Fruit fly (Drosophila melanogaster) whole organism, embryonic: ENCODE results near the gene CG4009.

Source experiments
- Adf1 ChIP-seq: fragments of 200-800 bp; sonication (Bioruptor generic); IDR thresholded peaks from 2 replicates; pipeline ENCODE4 v1.3.6; 2022; ENCODE audit warnings: missing biosample characterization, missing genetic modification characterization
- B-H2 ChIP-seq: fragments of 200-800 bp; sonication (Bioruptor generic); optimal IDR thresholded peaks from 2 replicates; lab custom pipeline; 2018; ENCODE audit warnings: missing biosample characterization, mild to moderate bottlenecking, missing genetic modification characterization
- CG10543 ChIP-seq: fragments of 200-800 bp; sonication (Bioruptor generic); optimal IDR thresholded peaks from 3 replicates; lab custom pipeline; 2017; ENCODE audit warnings: missing biosample characterization, mild to moderate bottlenecking, missing genetic modification characterization, moderate library complexity
- CG11247 ChIP-seq: fragments of 200-800 bp; sonication (Bioruptor generic); IDR thresholded peaks from 2 replicates; pipeline ENCODE4 v1.3.6; 2022; ENCODE audit warnings: missing biosample characterization, missing genetic modification characterization
- CG12219 ChIP-seq: fragments of 200-800 bp; sonication (Bioruptor generic); optimal IDR thresholded peaks from 3 replicates; lab custom pipeline; 2018; ENCODE audit warnings: missing biosample characterization, mild to moderate bottlenecking, missing genetic modification characterization
- CG12236 ChIP-seq: fragments of 200-800 bp; sonication (Bioruptor generic); optimal IDR thresholded peaks from 2 replicates; lab custom pipeline; 2016; ENCODE audit warnings: missing biosample characterization, missing genetic modification characterization
- CG12299 ChIP-seq: fragments of 200-800 bp; sonication (Bioruptor generic); optimal IDR thresholded peaks from 2 replicates; lab custom pipeline; 2018; ENCODE audit warnings: missing biosample characterization, mild to moderate bottlenecking, missing genetic modification characterization
- CG12769 ChIP-seq: fragments of 200-800 bp; sonication (Bioruptor generic); optimal IDR thresholded peaks from 2 replicates; lab custom pipeline; 2019; ENCODE audit warnings: missing biosample characterization, mild to moderate bottlenecking, missing genetic modification characterization, moderate library complexity
- CG13296 ChIP-seq: fragments of 200-800 bp; sonication (Bioruptor generic); optimal IDR thresholded peaks from 3 replicates; lab custom pipeline; 2018; ENCODE audit warnings: missing biosample characterization, mild to moderate bottlenecking, missing genetic modification characterization
- CG13624 ChIP-seq: fragments of 200-800 bp; sonication (Bioruptor generic); optimal IDR thresholded peaks from 2 replicates; lab custom pipeline; 2016; ENCODE audit warnings: missing biosample characterization, missing genetic modification characterization
- CG13775 ChIP-seq: fragments of 200-800 bp; sonication (Bioruptor generic); optimal IDR thresholded peaks from 3 replicates; lab custom pipeline; 2017; ENCODE audit warnings: missing biosample characterization, mild to moderate bottlenecking, missing genetic modification characterization
- CG13894 ChIP-seq: fragments of 200-800 bp; sonication (Bioruptor generic); optimal IDR thresholded peaks from 3 replicates; lab custom pipeline; 2018; ENCODE audit warnings: missing biosample characterization, mild to moderate bottlenecking, missing genetic modification characterization, moderate library complexity
- CG2120 ChIP-seq: fragments of 200-800 bp; sonication (Bioruptor generic); optimal IDR thresholded peaks from 3 replicates; lab custom pipeline; 2016; ENCODE audit warnings: missing biosample characterization, missing genetic modification characterization
- CG2199 ChIP-seq: fragments of 200-800 bp; sonication (Bioruptor generic); IDR thresholded peaks from 3 replicates; pipeline ENCODE4 v1.3.6; 2022; ENCODE audit warnings: missing biosample characterization, missing genetic modification characterization
- CG34422 ChIP-seq: fragments of 200-800 bp; sonication (Bioruptor generic); IDR thresholded peaks from 3 replicates; pipeline ENCODE4 v1.3.6; 2022; ENCODE audit warnings: missing biosample characterization, missing genetic modification characterization
- CG5245 ChIP-seq: fragments of 200-800 bp; sonication (Bioruptor generic); optimal IDR thresholded peaks from 3 replicates; lab custom pipeline; 2016; ENCODE audit warnings: missing biosample characterization, missing genetic modification characterization
- CG7271 ChIP-seq: fragments of 200-800 bp; sonication (Bioruptor generic); optimal IDR thresholded peaks from 2 replicates; lab custom pipeline; 2018; ENCODE audit warnings: missing biosample characterization, mild to moderate bottlenecking, missing genetic modification characterization, moderate library complexity
- CG7839 ChIP-seq: fragments of 200-800 bp; sonication (Bioruptor generic); optimal IDR thresholded peaks from 3 replicates; lab custom pipeline; 2018; ENCODE audit warnings: missing biosample characterization, mild to moderate bottlenecking, missing genetic modification characterization, moderate library complexity
- CG8281 ChIP-seq: fragments of 200-800 bp; sonication (Bioruptor generic); optimal IDR thresholded peaks from 2 replicates; lab custom pipeline; 2018; ENCODE audit warnings: missing biosample characterization, mild to moderate bottlenecking, missing genetic modification characterization, moderate library complexity
- CG9609 ChIP-seq: fragments of 200-800 bp; sonication (Bioruptor generic); optimal IDR thresholded peaks from 3 replicates; lab custom pipeline; 2016; ENCODE audit warnings: missing biosample characterization, missing genetic modification characterization
- CoRest ChIP-seq: fragments of 200-800 bp; sonication (Bioruptor generic); optimal IDR thresholded peaks from 3 replicates; lab custom pipeline; 2018; ENCODE audit warnings: missing biosample characterization, mild to moderate bottlenecking, missing genetic modification characterization, moderate library complexity
- CrebB ChIP-seq: fragments of 200-800 bp; sonication (Bioruptor generic); optimal IDR thresholded peaks from 3 replicates; lab custom pipeline; 2018; ENCODE audit warnings: missing biosample characterization, mild to moderate bottlenecking, missing genetic modification characterization
- Dbx ChIP-seq: fragments of 200-800 bp; sonication (Bioruptor generic); IDR thresholded peaks from 3 replicates; pipeline ENCODE4 v1.3.6; 2022; ENCODE audit warnings: missing biosample characterization, missing genetic modification characterization
- HLH54F ChIP-seq: fragments of 200-800 bp; sonication (Bioruptor generic); optimal IDR thresholded peaks from 3 replicates; lab custom pipeline; 2016; ENCODE audit warnings: missing biosample characterization, missing genetic modification characterization
- Med ChIP-seq: fragments of 200-800 bp; sonication (Bioruptor generic); peaks from one replicate; lab custom pipeline; 2016; ENCODE audit warnings: missing biosample characterization, missing genetic modification characterization, mild to moderate bottlenecking, inconsistent platforms, moderate library complexity
- Ravus ChIP-seq: fragments of 200-800 bp; sonication (Bioruptor generic); IDR thresholded peaks from 2 replicates; pipeline ENCODE4 v1.3.6; 2022; ENCODE audit warnings: missing biosample characterization, missing genetic modification characterization
- Six4 ChIP-seq: fragments of 200-800 bp; sonication (Bioruptor generic); optimal IDR thresholded peaks from 2 replicates; lab custom pipeline; 2016; ENCODE audit warnings: missing biosample characterization, missing genetic modification characterization
- abd-A ChIP-seq: fragments of 200-800 bp; sonication (Bioruptor generic); optimal IDR thresholded peaks from 3 replicates; lab custom pipeline; 2019; ENCODE audit warnings: missing biosample characterization, mild to moderate bottlenecking, missing genetic modification characterization, moderate library complexity
- bigmax ChIP-seq: fragments of 200-800 bp; sonication (Bioruptor generic); optimal IDR thresholded peaks from 2 replicates; lab custom pipeline; 2018; ENCODE audit warnings: missing biosample characterization, mild to moderate bottlenecking, missing genetic modification characterization
- chinmo ChIP-seq: fragments of 200-800 bp; sonication (Bioruptor generic); IDR thresholded peaks from 4 replicates; pipeline ENCODE4 v1.3.6; 2022; ENCODE audit warnings: missing biosample characterization, missing genetic modification characterization; ENCODE audit not compliant: partially characterized antibody
- chm ChIP-seq: fragments of 200-800 bp; sonication (Bioruptor generic); IDR thresholded peaks from 2 replicates; pipeline ENCODE4 v1.3.6; 2022; ENCODE audit warnings: missing biosample characterization, missing genetic modification characterization
- chn ChIP-seq: fragments of 200-800 bp; sonication (Bioruptor generic); optimal IDR thresholded peaks from 2 replicates; lab custom pipeline; 2016; ENCODE audit warnings: missing biosample characterization, missing genetic modification characterization
- crol ChIP-seq: fragments of 200-800 bp; sonication (Bioruptor generic); IDR thresholded peaks from 2 replicates; pipeline ENCODE4 v1.3.6; 2022; ENCODE audit warnings: missing biosample characterization, missing genetic modification characterization
- dysf ChIP-seq: fragments of 200-800 bp; sonication (Bioruptor generic); IDR thresholded peaks from 3 replicates; pipeline ENCODE4 v1.3.6; 2022; ENCODE audit warnings: missing biosample characterization, missing genetic modification characterization
- grn ChIP-seq: fragments of 200-800 bp; sonication (Bioruptor generic); optimal IDR thresholded peaks from 3 replicates; lab custom pipeline; 2017; ENCODE audit warnings: missing biosample characterization, missing genetic modification characterization
- gt ChIP-seq: fragments of 200-800 bp; sonication (Bioruptor generic); IDR thresholded peaks from 2 replicates; pipeline ENCODE4 v1.3.6; 2022; ENCODE audit warnings: missing biosample characterization, missing genetic modification characterization
- hb ChIP-seq: fragments of 200-800 bp; sonication (Bioruptor generic); IDR thresholded peaks from 3 replicates; pipeline ENCODE4 v1.3.6; 2022; ENCODE audit warnings: missing biosample characterization, missing genetic modification characterization; ENCODE audit not compliant: partially characterized antibody
- insv ChIP-seq, 2 experiments: fragments of 200-800 bp; sonication (Bioruptor generic); optimal IDR thresholded peaks; 3 replicates each; lab custom pipeline; 2016 to 2018; ENCODE audit warnings: missing biosample characterization in 2 of 2, missing genetic modification characterization in 2 of 2
- ken ChIP-seq: fragments of 200-800 bp; sonication (Bioruptor generic); IDR thresholded peaks from 3 replicates; pipeline ENCODE4 v1.3.6; 2022; ENCODE audit warnings: missing biosample characterization, missing genetic modification characterization
- lab ChIP-seq: fragments of 200-800 bp; sonication (Bioruptor generic); optimal IDR thresholded peaks from 3 replicates; lab custom pipeline; 2017; ENCODE audit warnings: missing biosample characterization, missing genetic modification characterization, mild to moderate bottlenecking, moderate library complexity, missing genetic modification reagents
- lola ChIP-seq, 3 experiments: fragments of >200 bp in 2 of 3; fragments of 200-800 bp in 1 of 3; sonication (Bioruptor generic) in 1 of 3; optimal IDR thresholded peaks; 2 replicates each; lab custom pipeline; 2017 to 2019; ENCODE audit warnings: missing biosample characterization in 3 of 3, missing genetic modification characterization in 3 of 3, mild to moderate bottlenecking in 1 of 3, moderate library complexity in 1 of 3
- pfk ChIP-seq: fragments of 200-800 bp; sonication (Bioruptor generic); optimal IDR thresholded peaks from 2 replicates; lab custom pipeline; 2018; ENCODE audit warnings: missing biosample characterization, mild to moderate bottlenecking, missing genetic modification characterization, moderate library complexity
- schlank ChIP-seq: fragments of 200-800 bp; sonication (Bioruptor generic); optimal IDR thresholded peaks from 2 replicates; lab custom pipeline; 2018; ENCODE audit warnings: missing biosample characterization, mild to moderate bottlenecking, missing genetic modification characterization
- sd ChIP-seq: fragments of 200-800 bp; sonication (Bioruptor generic); optimal IDR thresholded peaks from 3 replicates; lab custom pipeline; 2018; ENCODE audit warnings: missing biosample characterization, mild to moderate bottlenecking, missing genetic modification characterization, moderate library complexity
- sens ChIP-seq: fragments of 200-800 bp; sonication (Bioruptor generic); peaks from one replicate; lab custom pipeline; 2016; ENCODE audit warnings: missing biosample characterization, missing genetic modification characterization
- sug ChIP-seq: fragments of 200-800 bp; optimal IDR thresholded peaks from 2 replicates; lab custom pipeline; 2019; ENCODE audit warnings: missing biosample characterization, mild to moderate bottlenecking, missing genetic modification characterization, moderate library complexity
- ttk ChIP-seq: fragments of 200-800 bp; sonication (Bioruptor generic); IDR thresholded peaks from 2 replicates; pipeline ENCODE4 v2.1.2; 2022; ENCODE audit warnings: missing biosample characterization, missing genetic modification characterization
- twi ChIP-seq: fragments of 200-800 bp; optimal IDR thresholded peaks from 2 replicates; lab custom pipeline; 2019; ENCODE audit warnings: missing biosample characterization, mild to moderate bottlenecking, missing genetic modification characterization, moderate library complexity
- vfl ChIP-seq: fragments of 200-800 bp; sonication (Bioruptor generic); optimal IDR thresholded peaks from 2 replicates; lab custom pipeline; 2016; ENCODE audit warnings: missing biosample characterization, missing genetic modification characterization

The CG4009 gene

dm6 chr3R:17065018-17065784 lies 29.4 kb upstream of the CG4009 start (continued):
- TF ChIP-seq CG9609 (GFP tag; lab: Kevin White, UChicago) = peak; percentile 79
- 0 out of 2 replicates have a peak, but pooled peaks have one; percentile 46 for TF ChIP-seq gt
- TF ChIP-seq insv (GFP tag; optimal IDR thresholded peaks at IDR 0.05; lab: Kevin White, UChicago) = peak; percentile 40 to 58
- TF ChIP-seq chn (GFP tag; lab: Kevin White, UChicago) = peak; percentile 86
- TF ChIP-seq CG13775 (GFP tag; lab: Kevin White, UChicago) = peak; percentile 90
- peak; percentile 92 for TF ChIP-seq CG12219 (GFP tag; lab: Kevin White, UChicago)
- TF ChIP-seq, all 482 proteins: peak for 430

DNA sequence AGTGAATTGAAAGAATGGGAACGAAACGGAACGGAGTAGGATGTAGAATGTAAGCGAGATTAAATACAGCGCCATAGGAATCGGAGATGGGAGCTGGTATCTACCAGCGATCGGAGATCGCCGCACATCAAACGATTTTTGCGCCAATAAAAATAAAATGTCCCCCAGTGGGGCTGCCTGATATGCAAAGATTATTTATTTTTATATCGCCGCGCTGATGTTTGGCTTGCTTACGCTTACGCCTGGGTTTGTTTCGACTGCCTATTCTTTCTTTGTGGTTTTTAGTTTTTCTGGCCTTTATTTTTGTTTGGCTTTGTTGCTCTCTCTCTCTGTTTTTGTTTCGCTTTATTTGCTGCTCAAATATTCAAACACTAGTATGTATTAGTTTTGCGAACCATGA lies 27.9 kb upstream of the CG4009 start:
- TF ChIP-seq vfl = no peak
- TF ChIP-seq CrebB (tag; lab: Kevin White, UChicago) = no peak
- TF ChIP-seq sd (tag; lab: Kevin White, UChicago) = peak; percentile 71
- TF ChIP-seq sug (tag; lab: Kevin White, UChicago) = peak; percentile 59
- peak; percentile 13 for TF ChIP-seq abd-A (tag; lab: Kevin White, UChicago)
- peak; percentile 62 for TF ChIP-seq CG12769 (tag; lab: Kevin White, UChicago)
- TF ChIP-seq chm = peak; percentile 15; the same call in 1 of the 2 replicates
- TF ChIP-seq CG2199 (GFP tag; lab: Robert Waterston, UW) = peak; percentile 32; the same call in 1 of the 3 replicates
- peak; percentile 54 for TF ChIP-seq sens
- no peak for TF ChIP-seq CG2120 (GFP tag; lab: Kevin White, UChicago)
- TF ChIP-seq HLH54F (GFP tag; lab: Kevin White, UChicago) = no peak
- TF ChIP-seq Six4 = no peak
- TF ChIP-seq CG8281 (tag; lab: Kevin White, UChicago) = no peak
- TF ChIP-seq crol (GFP tag; lab: Robert Waterston, UW) = 0 out of 2 replicates have a peak, but pooled peaks have one; percentile 15
- TF ChIP-seq grn (GFP tag; lab: Kevin White, UChicago) = peak; percentile 41
- no peak for TF ChIP-seq CG34422 (GFP tag; lab: Robert Waterston, UW)
- no peak for TF ChIP-seq CoRest (tag; lab: Kevin White, UChicago)
- peak; percentile 41 for TF ChIP-seq CG10543
- 0 out of 3 replicates have a peak, but pooled peaks have one; percentile 7 for TF ChIP-seq Dbx
- peak; percentile 53 for TF ChIP-seq B-H2
- no peak for TF ChIP-seq ken (GFP tag; lab: Robert Waterston, UW)
- peak; percentile 5 for TF ChIP-seq CG13624 (GFP tag; lab: Kevin White, UChicago)
- 0 out of 4 replicates have a peak, but pooled peaks have one; percentile 80 for TF ChIP-seq chinmo
- no peak for TF ChIP-seq CG12236 (GFP tag; lab: Kevin White, UChicago)
- TF ChIP-seq Adf1 (GFP tag; lab: Robert Waterston, UW) = no peak
- 0 out of 3 replicates have a peak, but pooled peaks have one; percentile 34 for TF ChIP-seq hb (GFP tag; lab: Robert Waterston, UW)
- peak; percentile 51 for TF ChIP-seq CG13894 (tag; lab: Kevin White, UChicago)
- no peak for TF ChIP-seq dysf
- TF ChIP-seq pfk = peak; percentile 74

- TF ChIP-seq schlank (tag; lab: Kevin White, UChicago) = no peak
- no peak for TF ChIP-seq CG13296
- no peak for TF ChIP-seq Ravus (GFP tag; lab: Robert Waterston, UW)
- peak; percentile 0 for TF ChIP-seq lab (GFP tag; lab: Kevin White, UChicago)
- TF ChIP-seq CG7839 (tag; lab: Kevin White, UChicago) = no peak
- TF ChIP-seq CG5245 (GFP tag; lab: Kevin White, UChicago) = no peak
- TF ChIP-seq ttk (GFP tag; lab: Robert Waterston, UW) = no peak
- TF ChIP-seq lola (GFP tag; optimal IDR thresholded peaks at IDR 0.05; lab: Kevin White, UChicago) = no peak
- TF ChIP-seq CG12299 (tag; lab: Kevin White, UChicago) = no peak
- TF ChIP-seq bigmax (GFP tag; lab: Kevin White, UChicago) = no peak
- no peak for TF ChIP-seq twi (tag; lab: Kevin White, UChicago)
- TF ChIP-seq Med (GFP tag; lab: Kevin White, UChicago) = no peak
- TF ChIP-seq CG7271 (tag; lab: Kevin White, UChicago) = no peak
- TF ChIP-seq CG11247 = no peak
These were observed 26.9 kb upstream of the CG4009 start for dm6 chr3R:17062705-17063104.
